Worm (Caenorhabditis elegans) whole organism, mixed stage, embryonic: ENCODE results near the gene Y105C5A.1268.

Source experiments
- bed-3 ChIP-seq: fragments of 200-800 bp; sonication (Bioruptor generic); optimal IDR thresholded peaks from 3 replicates; lab custom pipeline; 2018; ENCODE audit warnings: mild to moderate bottlenecking, missing genetic modification characterization, moderate library complexity, missing compliant biosample characterization
- blmp-1 ChIP-seq: fragments of 150-350 bp; optimal IDR thresholded peaks from 2 replicates; lab custom pipeline; 2014; ENCODE audit warnings: missing biosample characterization, missing genetic modification characterization
- ceh-43 ChIP-seq: fragments of 200-800 bp; sonication (Bioruptor generic); optimal IDR thresholded peaks from 2 replicates; lab custom pipeline; 2018; ENCODE audit warnings: mild to moderate bottlenecking, missing genetic modification characterization, moderate library complexity, missing compliant biosample characterization
- elt-3 ChIP-seq: fragments of 150-350 bp; optimal IDR thresholded peaks from 2 replicates; lab custom pipeline; 2014; ENCODE audit warnings: missing biosample characterization, missing genetic modification characterization
- ham-2 ChIP-seq: fragments of 200-800 bp; sonication (Bioruptor generic); optimal IDR thresholded peaks from 2 replicates; lab custom pipeline; 2018; ENCODE audit warnings: mild to moderate bottlenecking, missing genetic modification characterization, missing compliant biosample characterization
- hlh-1 ChIP-seq: fragments of 150-350 bp; optimal IDR thresholded peaks from 2 replicates; lab custom pipeline; 2014; ENCODE audit warnings: missing biosample characterization, missing genetic modification reagents, missing genetic modification characterization
- lsy-2 ChIP-seq: fragments of 150-350 bp; optimal IDR thresholded peaks from 2 replicates; lab custom pipeline; 2014; ENCODE audit warnings: missing biosample characterization, missing genetic modification characterization
- mep-1 ChIP-seq: fragments of 150-350 bp; optimal IDR thresholded peaks from 2 replicates; lab custom pipeline; 2017; ENCODE audit warnings: missing biosample characterization, missing genetic modification reagents, missing genetic modification characterization, inconsistent platforms
- mls-2 ChIP-seq: sonication (generic microtip); optimal IDR thresholded peaks from 2 replicates; lab custom pipeline; 2016; ENCODE audit warnings: mild to moderate bottlenecking, missing genetic modification characterization, moderate library complexity, missing compliant biosample characterization
- nhr-237 ChIP-seq: fragments of 150-350 bp; optimal IDR thresholded peaks from 2 replicates; lab custom pipeline; 2014; ENCODE audit warnings: missing biosample characterization, missing genetic modification characterization
- pha-4 ChIP-seq: fragments of 150-350 bp; optimal IDR thresholded peaks from 2 replicates; lab custom pipeline; 2018; ENCODE audit warnings: missing biosample characterization, missing genetic modification reagents, missing genetic modification characterization
- sptf-1 ChIP-seq: sonication (generic microtip); optimal IDR thresholded peaks from 2 replicates; lab custom pipeline; 2017; ENCODE audit warnings: mild to moderate bottlenecking, missing genetic modification characterization, moderate library complexity, missing compliant biosample characterization
- unc-120 ChIP-seq: sonication (generic microtip); optimal IDR thresholded peaks from 2 replicates; lab custom pipeline; 2017; ENCODE audit warnings: missing genetic modification characterization, missing compliant biosample characterization; ENCODE audit not compliant: poor library complexity, severe bottlenecking
- zip-8 ChIP-seq: fragments of 150-350 bp; optimal IDR thresholded peaks from 2 replicates; lab custom pipeline; 2014; ENCODE audit warnings: missing biosample characterization, missing genetic modification characterization
- ztf-11 ChIP-seq: fragments of 150-350 bp; optimal IDR thresholded peaks from 2 replicates; lab custom pipeline; 2014; ENCODE audit warnings: missing biosample characterization, missing genetic modification characterization

Y105C5A.1268 gene

ce11 chrIV:15604194-15604593 is 42.1 kb downstream of the Y105C5A.1268 start:
- TF ChIP-seq pha-4 (no peak), mls-2 (no peak), hlh-1 (tag; lab: Kevin White, UChicago) (no peak), bed-3 (GFP tag; lab: Kevin White, UChicago) (no peak), blmp-1 (tag; lab: Kevin White, UChicago) (no peak), nhr-237 (no peak), ham-2 (GFP tag; lab: Kevin White, UChicago) (no peak), ztf-11 (tag; lab: Kevin White, UChicago) (no peak), lsy-2 (no peak), unc-120 (tag; lab: Kevin White, UChicago) (no peak), mep-1 (tag; lab: Kevin White, UChicago) (no peak), elt-3 (tag; lab: Kevin White, UChicago) (no peak), sptf-1 (tag; lab: Kevin White, UChicago) (no peak), ceh-43 (GFP tag; lab: Kevin White, UChicago) (no peak), zip-8 (tag; lab: Kevin White, UChicago) (no peak)
- TF ChIP-seq, all 35 proteins: peak for 0
